1 fruit fly cellular context compared by ENCODE assay signal in genomic region chr2L:1648677-1649078, dm6.
TF ChIP-seq lines count a peak whose summit lies in the region.

No protein-coding gene starts in this region.

TF ChIP-seq in whole organism, embryonic, 481 proteins besides CTCF, POLR2A, EP300 and RAD21 (continued from another document):
- TF ChIP-seq rib (GFP tag; IDR thresholded peaks at IDR 0.05; lab: Robert Waterston, UW) (0 out of 2 replicates have a peak, but pooled peaks have one; percentile 49), CG13775 (GFP tag; optimal IDR thresholded peaks at IDR 0.05; lab: Kevin White, UChicago) (no peak), mirr (GFP tag; optimal IDR thresholded peaks at IDR 0.05; lab: Kevin White, UChicago) (peak; percentile 89), CG7745 (tag; optimal IDR thresholded peaks at IDR 0.05; lab: Kevin White, UChicago) (no peak), dpn (GFP tag; optimal IDR thresholded peaks at IDR 0.05; lab: Kevin White, UChicago) (peak; percentile 34 to 78), mld (GFP tag; IDR thresholded peaks at IDR 0.05; lab: Robert Waterston, UW; ENCODE audit: partially characterized antibody) (no peak), sqz (GFP tag; optimal IDR thresholded peaks at IDR 0.05; lab: Kevin White, UChicago) (peak; percentile 89), CG3838 (GFP tag; optimal IDR thresholded peaks at IDR 0.05; lab: Kevin White, UChicago) (peak; percentile 84), ftz-f1 (GFP tag; optimal IDR thresholded peaks at IDR 0.05; lab: Kevin White, UChicago) (peak; percentile 60), CG12391 (tag; optimal IDR thresholded peaks at IDR 0.05; lab: Kevin White, UChicago) (peak; percentile 22), Max (GFP tag; optimal IDR thresholded peaks at IDR 0.05; lab: Kevin White, UChicago) (peak; percentile 44), CG1603 (tag; optimal IDR thresholded peaks at IDR 0.05; lab: Kevin White, UChicago) (peak; percentile 95), CG2678 (tag; optimal IDR thresholded peaks at IDR 0.05; lab: Kevin White, UChicago) (peak; percentile 88), NfI (GFP tag; optimal IDR thresholded peaks at IDR 0.05; lab: Kevin White, UChicago) (peak; percentile 55), CG43689 (GFP tag; IDR thresholded peaks at IDR 0.05; lab: Robert Waterston, UW) (peak; percentile 84), grn (GFP tag; optimal IDR thresholded peaks at IDR 0.05; lab: Kevin White, UChicago) (peak; percentile 75), E2f1 (GFP tag; IDR thresholded peaks at IDR 0.05; lab: Robert Waterston, UW) (peak; percentile 66; the same call in 1 of the 2 replicates), Eip74EF (GFP tag; optimal IDR thresholded peaks at IDR 0.05; lab: Kevin White, UChicago) (peak in 1 of 2 experiments; percentile 80), CG7928 (GFP tag; optimal IDR thresholded peaks at IDR 0.05; lab: Kevin White, UChicago) (peak; percentile 34), klu (GFP tag; IDR thresholded peaks at IDR 0.05; lab: Robert Waterston, UW) (0 out of 2 replicates have a peak, but pooled peaks have one; percentile 7), Dp (GFP tag; optimal IDR thresholded peaks at IDR 0.05; lab: Kevin White, UChicago) (no peak), esg (GFP tag; conservative IDR thresholded peaks at IDR 0.05; lab: Robert Waterston, UW) (no peak), CG13287 (GFP tag; IDR thresholded peaks at IDR 0.05; lab: Robert Waterston, UW; ENCODE audit: partially characterized antibody) (0 out of 2 replicates have a peak, but pooled peaks have one; percentile 24), CG7372 (GFP tag; IDR thresholded peaks at IDR 0.05; lab: Robert Waterston, UW) (no peak; the same call in 1 of the 2 replicates), CG2129 (GFP tag; IDR thresholded peaks at IDR 0.05; lab: Robert Waterston, UW; ENCODE audit: partially characterized antibody) (no peak), B-H1 (GFP tag; IDR thresholded peaks at IDR 0.05; lab: Robert Waterston, UW) (peak; percentile 48; the same call in 1 of the 3 replicates), CG33213 (GFP tag; optimal IDR thresholded peaks at IDR 0.05; lab: Kevin White, UChicago) (peak; percentile 91), Dek (tag; optimal IDR thresholded peaks at IDR 0.05; lab: Kevin White, UChicago) (peak; percentile 56), gfzf (GFP tag; optimal IDR thresholded peaks at IDR 0.05; lab: Kevin White, UChicago) (no peak), CG9876 (GFP tag; optimal IDR thresholded peaks at IDR 0.05; lab: Kevin White, UChicago) (peak; percentile 67), Xrp1 (GFP tag; IDR thresholded peaks at IDR 0.05; lab: Robert Waterston, UW) (peak; percentile 82), CG17186 (GFP tag; optimal IDR thresholded peaks at IDR 0.05; lab: Kevin White, UChicago) (peak; percentile 89), wek (GFP tag; optimal IDR thresholded peaks at IDR 0.05; lab: Kevin White, UChicago) (peak; percentile 95), CG32772 (GFP tag; IDR thresholded peaks at IDR 0.05; lab: Robert Waterston, UW) (no peak), C15 (GFP tag; IDR thresholded peaks at IDR 0.05; lab: Robert Waterston, UW) (no peak), CG11696 (GFP tag; IDR thresholded peaks at IDR 0.05; lab: Robert Waterston, UW) (peak; percentile 81), CG4360 (GFP tag; IDR thresholded peaks at IDR 0.05; lab: Robert Waterston, UW) (peak; percentile 42), run (tag; optimal IDR thresholded peaks at IDR 0.05; lab: Kevin White, UChicago) (peak; percentile 81), fd64A (GFP tag; optimal IDR thresholded peaks at IDR 0.05; lab: Kevin White, UChicago) (peak; percentile 96), tin (GFP tag; optimal IDR thresholded peaks at IDR 0.05; lab: Kevin White, UChicago) (no peak), onecut (GFP tag; IDR thresholded peaks at IDR 0.05; lab: Robert Waterston, UW) (peak; percentile 77), CG31365 (tag; optimal IDR thresholded peaks at IDR 0.05; lab: Kevin White, UChicago) (peak; percentile 87), lilli (GFP tag; optimal IDR thresholded peaks at IDR 0.05; lab: Kevin White, UChicago) (peak; percentile 22), CG10543 (GFP tag; optimal IDR thresholded peaks at IDR 0.05; lab: Kevin White, UChicago) (peak; percentile 37), CG34224 (GFP tag; IDR thresholded peaks at IDR 0.05; lab: Robert Waterston, UW; ENCODE audit: partially characterized antibody) (no peak), crol (GFP tag; IDR thresholded peaks at IDR 0.05; lab: Robert Waterston, UW) (no peak), CG4820 (GFP tag; optimal IDR thresholded peaks at IDR 0.05; lab: Kevin White, UChicago) (peak; percentile 65), Ssrp (tag; optimal IDR thresholded peaks at IDR 0.05; lab: Kevin White, UChicago) (peak; percentile 12), MBD-R2 (GFP tag; IDR thresholded peaks at IDR 0.05; lab: Robert Waterston, UW) (no peak), CG31388 (GFP tag; optimal IDR thresholded peaks at IDR 0.05; lab: Kevin White, UChicago) (peak; percentile 14), Optix (GFP tag; IDR thresholded peaks at IDR 0.05; lab: Robert Waterston, UW) (peak; percentile 54; the same call in 1 of the 3 replicates), zen2 (GFP tag; IDR thresholded peaks at IDR 0.05; lab: Robert Waterston, UW; ENCODE audit: partially characterized antibody) (no peak), CG3726 (GFP tag; IDR thresholded peaks at IDR 0.05; lab: Robert Waterston, UW) (peak; percentile 58; the same call in 1 of the 3 replicates), crp (GFP tag; optimal IDR thresholded peaks at IDR 0.05; lab: Kevin White, UChicago) (peak in 1 of 2 experiments; percentile 41), tx (GFP tag; optimal IDR thresholded peaks at IDR 0.05; lab: Kevin White, UChicago) (peak; percentile 54), az2 (GFP tag; optimal IDR thresholded peaks at IDR 0.05; lab: Kevin White, UChicago) (peak; percentile 29), lab (GFP tag; optimal IDR thresholded peaks at IDR 0.05; lab: Kevin White, UChicago) (peak; percentile 95), tna (GFP tag; IDR thresholded peaks at IDR 0.05; lab: Robert Waterston, UW; ENCODE audit: partially characterized antibody) (no peak), CrebB (tag; optimal IDR thresholded peaks at IDR 0.05; lab: Kevin White, UChicago) (peak; percentile 84), Asciz (GFP tag; optimal IDR thresholded peaks at IDR 0.05; lab: Kevin White, UChicago) (peak; percentile 99), ash1 (GFP tag; optimal IDR thresholded peaks at IDR 0.05; lab: Kevin White, UChicago) (peak; percentile 60), CG2199 (GFP tag; IDR thresholded peaks at IDR 0.05; lab: Robert Waterston, UW) (peak; percentile 33; the same call in 1 of the 3 replicates), CG1529 (GFP tag; optimal IDR thresholded peaks at IDR 0.05; lab: Kevin White, UChicago) (peak; percentile 83), Doc3 (GFP tag; IDR thresholded peaks at IDR 0.05; lab: Robert Waterston, UW; ENCODE audit: partially characterized antibody) (0 out of 3 replicates have a peak, but pooled peaks have one; percentile 13), Bgb (GFP tag; IDR thresholded peaks at IDR 0.05; lab: Robert Waterston, UW; ENCODE audit: partially characterized antibody) (no peak), dysf (GFP tag; IDR thresholded peaks at IDR 0.05; lab: Robert Waterston, UW) (peak; percentile 51; the same call in 2 of the 3 replicates), CG11695 (GFP tag; IDR thresholded peaks at IDR 0.05; lab: Robert Waterston, UW) (peak; percentile 78)
